Worm (Caenorhabditis elegans) whole organism, L4 larva: Measurements from ENCODE around the gene B0464.9.

Source experiments
- ceh-28 ChIP-seq: fragments of 150-350 bp; optimal IDR thresholded peaks from 2 replicates; lab custom pipeline; 2014; ENCODE audit warnings: missing biosample characterization, missing genetic modification reagents, missing genetic modification characterization
- spr-1 ChIP-seq: sonication (generic microtip); optimal IDR thresholded peaks from 2 replicates; lab custom pipeline; 2016; ENCODE audit warnings: mild to moderate bottlenecking, missing genetic modification characterization, missing compliant biosample characterization
- zag-1 ChIP-seq: fragments of 150-350 bp; optimal IDR thresholded peaks from 2 replicates; lab custom pipeline; 2014; ENCODE audit warnings: missing biosample characterization, missing genetic modification characterization

ce11 chrIII:9507799-9508198, 42.2 kb downstream of the B0464.9 start, which contains the start of gene vha-14:
- TF ChIP-seq zag-1 (tag; lab: Kevin White, UChicago): no peak
- TF ChIP-seq spr-1: no peak
- no peak for TF ChIP-seq ceh-28 (tag; lab: Kevin White, UChicago)
